Fruit fly (Drosophila melanogaster): Measurements from ENCODE around the gene f-cup.

f-cup gene

DNA sequence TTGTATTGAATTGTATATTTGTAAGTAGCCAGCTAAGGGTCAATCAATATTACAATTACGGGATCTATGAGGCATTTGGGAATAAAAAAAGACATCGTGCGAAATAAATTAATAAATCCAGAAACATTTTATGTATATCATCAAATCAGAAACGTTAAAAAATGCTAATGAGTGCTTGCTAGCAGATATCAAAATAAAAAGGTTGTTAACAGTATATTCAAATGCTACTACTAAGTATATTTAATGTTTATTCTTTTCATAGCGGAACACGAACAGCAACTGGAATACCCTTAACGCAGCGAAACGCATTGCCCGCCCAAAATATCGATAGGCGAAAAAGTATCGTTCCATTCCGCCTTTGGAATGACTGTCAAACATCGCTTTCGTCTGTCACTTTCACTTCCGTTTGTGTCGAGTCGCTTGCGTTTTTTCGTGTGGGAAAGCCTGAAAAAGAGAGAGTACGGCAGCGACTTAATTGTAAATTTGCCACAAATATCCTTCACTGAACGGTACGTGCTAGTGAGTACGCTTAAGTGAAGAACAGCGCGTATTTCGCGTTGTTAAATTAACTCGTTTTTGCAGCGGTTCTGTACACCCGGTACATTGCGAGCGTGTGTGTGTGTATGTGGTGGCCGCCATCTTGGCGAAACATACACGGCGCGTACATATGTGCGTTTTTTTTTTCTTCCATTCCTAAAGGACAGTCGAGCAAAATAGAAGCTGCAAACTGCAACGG lies 39.5 kb downstream of the f-cup start, which contains the start of gene B52:
Gene B52 (plus strand): TSS at position 388 of the 736 bp plus-strand sequence.
- TF ChIP-seq Sp1 (GFP tag; optimal IDR thresholded peaks at IDR 0.05) (peak; percentile 83), CG9705 (GFP tag; optimal IDR thresholded peaks at IDR 0.05) (peak; percentile 56), CrebA (GFP tag; optimal IDR thresholded peaks at IDR 0.05; ENCODE audit: borderline replicate concordance) (no peak), CG32264 (GFP tag; optimal IDR thresholded peaks at IDR 0.05) (peak; percentile 54), Vsx2 (GFP tag; optimal IDR thresholded peaks at IDR 0.05; ENCODE audit: partially characterized antibody) (peak; percentile 5), N (GFP tag; optimal IDR thresholded peaks at IDR 0.05) (peak; percentile 25), Hr83 (GFP tag; optimal IDR thresholded peaks at IDR 0.05; ENCODE audit: poor library complexity, severe bottlenecking) (peak; percentile 75), dmrt93B (GFP tag; optimal IDR thresholded peaks at IDR 0.05) (peak; percentile 53), Myc (optimal IDR thresholded peaks at IDR 0.05) (peak; percentile 30), pan (optimal IDR thresholded peaks at IDR 0.05) (no peak), jim (GFP tag; optimal IDR thresholded peaks at IDR 0.05) (no peak), woc (GFP tag; optimal IDR thresholded peaks at IDR 0.05) (peak; percentile 4), ey (GFP tag; optimal IDR thresholded peaks at IDR 0.05) (peak; percentile 48), rgr (GFP tag; optimal IDR thresholded peaks at IDR 0.05) (peak; percentile 79), Dif (GFP tag; optimal IDR thresholded peaks at IDR 0.05; ENCODE audit: partially characterized antibody) (peak; percentile 47), Hnf4 (GFP tag; optimal IDR thresholded peaks at IDR 0.05) (peak; percentile 49), Dfd (GFP tag; optimal IDR thresholded peaks at IDR 0.05) (no peak), usp (GFP tag; optimal IDR thresholded peaks at IDR 0.05) (no peak), Mio (GFP tag; optimal IDR thresholded peaks at IDR 0.05) (no peak), fru (GFP tag; optimal IDR thresholded peaks at IDR 0.05) (peak; percentile 37), OdsH (GFP tag; optimal IDR thresholded peaks at IDR 0.05) (peak; percentile 59), dsf (GFP tag; optimal IDR thresholded peaks at IDR 0.05; ENCODE audit: borderline replicate concordance) (no peak), Hr78 (GFP tag; optimal IDR thresholded peaks at IDR 0.05) (no peak), lola (GFP tag; optimal IDR thresholded peaks at IDR 0.05) (no peak), h (GFP tag; optimal IDR thresholded peaks at IDR 0.05) (peak; percentile 69), sv (GFP tag; optimal IDR thresholded peaks at IDR 0.05) (peak; percentile 40), br (GFP tag; optimal IDR thresholded peaks at IDR 0.05) (peak; percentile 75), Abd-B (GFP tag; optimal IDR thresholded peaks at IDR 0.05) (no peak), tai (GFP tag; optimal IDR thresholded peaks at IDR 0.05) (peak; percentile 49), psq (GFP tag; optimal IDR thresholded peaks at IDR 0.05) (peak; percentile 30), GATAd (GFP tag; optimal IDR thresholded peaks at IDR 0.05) (no peak), dl (GFP tag; optimal IDR thresholded peaks at IDR 0.05; ENCODE audit: insufficient read depth in 1 of 2, partially characterized antibody in 2 of 2) (no peak), foxo (GFP tag; optimal IDR thresholded peaks at IDR 0.05) (peak in 1 of 2 experiments; percentile 35), Jra (GFP tag; optimal IDR thresholded peaks at IDR 0.05) (no peak), HLH106 (tag; optimal IDR thresholded peaks at IDR 0.05) (peak; percentile 30), Rel (GFP tag; optimal IDR thresholded peaks at IDR 0.05) (no peak), Rel (tag; optimal IDR thresholded peaks at IDR 0.05) (peak; percentile 35), brk (GFP tag; optimal IDR thresholded peaks at IDR 0.05) (no peak), sage (GFP tag; optimal IDR thresholded peaks at IDR 0.05) (no peak)

DNA sequence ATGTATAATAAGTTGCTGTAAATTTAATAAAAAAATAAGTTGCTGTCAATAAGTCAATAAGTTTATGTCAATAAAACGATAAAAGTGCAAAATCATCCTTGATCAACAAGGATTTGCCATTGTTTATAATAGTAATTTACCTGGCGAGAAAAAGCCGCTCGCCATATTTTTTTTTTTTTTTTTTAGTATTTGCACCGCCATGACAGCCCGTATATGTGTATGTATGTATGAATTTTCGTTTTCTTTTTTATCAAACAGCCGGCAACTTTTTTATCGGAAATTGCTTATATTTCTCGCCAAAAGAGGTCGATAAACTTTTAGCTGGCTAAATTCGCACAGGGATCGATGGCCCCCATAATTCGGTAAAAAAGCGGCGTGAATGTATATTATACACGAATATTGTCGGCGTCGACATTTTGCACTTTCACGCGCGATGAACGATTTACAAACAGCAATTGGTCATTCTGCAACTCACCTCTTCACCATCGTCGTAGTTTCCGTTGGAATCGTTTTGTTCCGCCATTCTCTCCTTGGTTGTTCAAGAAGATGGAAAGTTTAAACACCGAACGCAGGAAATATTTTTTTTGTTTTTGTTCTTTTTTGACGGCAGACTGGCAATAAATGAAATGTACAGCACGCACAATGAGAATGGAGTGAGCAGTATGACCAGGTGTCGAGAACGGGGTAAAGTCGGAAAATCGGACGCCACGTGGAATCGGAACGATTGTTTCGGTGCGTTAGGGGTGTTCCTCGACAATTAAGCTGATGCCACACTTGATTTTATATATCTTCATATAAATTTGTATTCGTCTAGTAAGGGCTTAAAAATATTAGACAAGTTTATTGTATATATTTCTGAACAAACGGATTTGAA lies 40.5 kb downstream of the f-cup start, which contains the start of gene Hrb87F:
Gene Hrb87F (minus strand): TSS at position 667 of the 874 bp plus-strand sequence.
- peak in 1 of 2 experiments; percentile 12 for TF ChIP-seq dl (GFP tag; optimal IDR thresholded peaks at IDR 0.05; ENCODE audit: insufficient read depth in 1 of 2, partially characterized antibody in 2 of 2)
- TF ChIP-seq Mio (GFP tag; optimal IDR thresholded peaks at IDR 0.05): no peak
- TF ChIP-seq sage (GFP tag; optimal IDR thresholded peaks at IDR 0.05): no peak
- peak; percentile 10 for TF ChIP-seq woc (GFP tag; optimal IDR thresholded peaks at IDR 0.05)
- no peak for TF ChIP-seq ey (GFP tag; optimal IDR thresholded peaks at IDR 0.05)
- TF ChIP-seq Vsx2 (GFP tag; optimal IDR thresholded peaks at IDR 0.05; ENCODE audit: partially characterized antibody): no peak
- no peak for TF ChIP-seq N (GFP tag; optimal IDR thresholded peaks at IDR 0.05)
- no peak for TF ChIP-seq OdsH (GFP tag; optimal IDR thresholded peaks at IDR 0.05)
- TF ChIP-seq br (GFP tag; optimal IDR thresholded peaks at IDR 0.05): no peak
- TF ChIP-seq fru (GFP tag; optimal IDR thresholded peaks at IDR 0.05): no peak
- TF ChIP-seq Sp1 (GFP tag; optimal IDR thresholded peaks at IDR 0.05): peak; percentile 46
- no peak for TF ChIP-seq pan (optimal IDR thresholded peaks at IDR 0.05)
- no peak for TF ChIP-seq tai (GFP tag; optimal IDR thresholded peaks at IDR 0.05)
- no peak for TF ChIP-seq CrebA (GFP tag; optimal IDR thresholded peaks at IDR 0.05; ENCODE audit: borderline replicate concordance)
- no peak for TF ChIP-seq Rel (GFP tag; optimal IDR thresholded peaks at IDR 0.05)
- TF ChIP-seq Rel (tag; optimal IDR thresholded peaks at IDR 0.05): peak; percentile 40
- TF ChIP-seq Dif (GFP tag; optimal IDR thresholded peaks at IDR 0.05; ENCODE audit: partially characterized antibody): no peak
- TF ChIP-seq jim (GFP tag; optimal IDR thresholded peaks at IDR 0.05): peak; percentile 90
- no peak for TF ChIP-seq psq (GFP tag; optimal IDR thresholded peaks at IDR 0.05)
- TF ChIP-seq CG9705 (GFP tag; optimal IDR thresholded peaks at IDR 0.05): no peak
- TF ChIP-seq sv (GFP tag; optimal IDR thresholded peaks at IDR 0.05): no peak
- no peak for TF ChIP-seq usp (GFP tag; optimal IDR thresholded peaks at IDR 0.05)
- TF ChIP-seq rgr (GFP tag; optimal IDR thresholded peaks at IDR 0.05): no peak
- TF ChIP-seq Myc (optimal IDR thresholded peaks at IDR 0.05): no peak
- no peak for TF ChIP-seq foxo (GFP tag; optimal IDR thresholded peaks at IDR 0.05)
- TF ChIP-seq GATAd (GFP tag; optimal IDR thresholded peaks at IDR 0.05): no peak
- TF ChIP-seq h (GFP tag; optimal IDR thresholded peaks at IDR 0.05): no peak
- TF ChIP-seq HLH106 (tag; optimal IDR thresholded peaks at IDR 0.05): no peak
- no peak for TF ChIP-seq CG32264 (GFP tag; optimal IDR thresholded peaks at IDR 0.05)
- peak; percentile 31 for TF ChIP-seq brk (GFP tag; optimal IDR thresholded peaks at IDR 0.05)
- no peak for TF ChIP-seq Hr78 (GFP tag; optimal IDR thresholded peaks at IDR 0.05)
- TF ChIP-seq dmrt93B (GFP tag; optimal IDR thresholded peaks at IDR 0.05): no peak
- TF ChIP-seq dsf (GFP tag; optimal IDR thresholded peaks at IDR 0.05; ENCODE audit: borderline replicate concordance): no peak
- peak; percentile 70 for TF ChIP-seq Hr83 (GFP tag; optimal IDR thresholded peaks at IDR 0.05; ENCODE audit: poor library complexity, severe bottlenecking)
- TF ChIP-seq Abd-B (GFP tag; optimal IDR thresholded peaks at IDR 0.05): no peak
- TF ChIP-seq Dfd (GFP tag; optimal IDR thresholded peaks at IDR 0.05): no peak
- peak; percentile 4 for TF ChIP-seq Hnf4 (GFP tag; optimal IDR thresholded peaks at IDR 0.05)

Measured in whole organism, wandering third instar larva.